Worm (Caenorhabditis elegans) whole organism, early embryonic: ENCODE data around the gene rml-1.

Source experiments
- B0310.2 ChIP-seq: sonication (generic microtip); optimal IDR thresholded peaks from 2 replicates; lab custom pipeline; 2016; ENCODE audit warnings: mild to moderate bottlenecking, missing genetic modification characterization, missing compliant biosample characterization
- F13C5.2 ChIP-seq: sonication (generic microtip); optimal IDR thresholded peaks from 2 replicates; lab custom pipeline; 2017; ENCODE audit warnings: mild to moderate bottlenecking, missing genetic modification characterization, inconsistent platforms, missing compliant biosample characterization
- aly-1 ChIP-seq: sonication (generic microtip); optimal IDR thresholded peaks from 2 replicates; lab custom pipeline; 2016; ENCODE audit warnings: missing genetic modification characterization, missing compliant biosample characterization
- ama-1 ChIP-seq: fragments of 150-350 bp; optimal IDR thresholded peaks from 2 replicates; lab custom pipeline; 2014
- ceh-13 ChIP-seq: fragments of 200-800 bp; sonication (Bioruptor generic); optimal IDR thresholded peaks from 2 replicates; lab custom pipeline; 2018; ENCODE audit warnings: mild to moderate bottlenecking, missing genetic modification characterization, missing compliant biosample characterization
- ceh-36 ChIP-seq: sonication (generic microtip); optimal IDR thresholded peaks from 2 replicates; lab custom pipeline; 2016; ENCODE audit warnings: missing genetic modification characterization, inconsistent platforms, missing compliant biosample characterization
- ets-7 ChIP-seq: sonication (generic microtip); optimal IDR thresholded peaks from 2 replicates; lab custom pipeline; 2016; ENCODE audit warnings: missing genotype, missing genetic modification characterization, missing compliant biosample characterization
- flt-1 ChIP-seq: fragments of 200-800 bp; sonication (Bioruptor generic); IDR thresholded peaks from 2 replicates; pipeline ENCODE4 v1.3.6; 2022; ENCODE audit warnings: missing genetic modification characterization, missing compliant biosample characterization
- hmbx-1 ChIP-seq: sonication (generic microtip); optimal IDR thresholded peaks from 2 replicates; lab custom pipeline; 2016; ENCODE audit warnings: mild to moderate bottlenecking, missing genetic modification characterization, missing compliant biosample characterization
- hmg-4 ChIP-seq: fragments of 200-800 bp; sonication (Bioruptor generic); optimal IDR thresholded peaks from 2 replicates; lab custom pipeline; 2018; ENCODE audit warnings: mild to moderate bottlenecking, missing genetic modification characterization, missing compliant biosample characterization
- hnd-1 ChIP-seq: sonication (generic microtip); optimal IDR thresholded peaks from 2 replicates; lab custom pipeline; 2016; ENCODE audit warnings: missing genetic modification characterization, missing compliant biosample characterization
- pes-1 ChIP-seq: fragments of 200-800 bp; sonication (Bioruptor generic); IDR thresholded peaks from 2 replicates; pipeline ENCODE4 v1.3.6; 2022; ENCODE audit warnings: missing genetic modification reagents, missing genetic modification characterization, missing compliant biosample characterization
- scrt-1 ChIP-seq: fragments of 200-800 bp; sonication (Bioruptor generic); IDR thresholded peaks from 2 replicates; pipeline ENCODE4 v1.3.6; 2022; ENCODE audit warnings: missing genetic modification characterization, missing compliant biosample characterization
- sea-1 ChIP-seq: fragments of 200-800 bp; sonication (Bioruptor generic); conservative IDR thresholded peaks from 2 replicates; pipeline ENCODE4 v1.3.6; 2022; ENCODE audit warnings: missing genetic modification characterization, missing compliant biosample characterization
- tbx-11 ChIP-seq: fragments of 200-800 bp; sonication (Bioruptor generic); IDR thresholded peaks from 2 replicates; pipeline ENCODE4 v1.3.6; 2022; ENCODE audit warnings: missing genetic modification characterization, missing compliant biosample characterization
- tbx-37 ChIP-seq: fragments of 200-800 bp; sonication (Bioruptor generic); conservative IDR thresholded peaks from 2 replicates; pipeline ENCODE4 v1.3.6; 2022; ENCODE audit warnings: missing genetic modification reagents, missing genetic modification characterization, missing compliant biosample characterization
- tra-4 ChIP-seq: sonication (generic microtip); optimal IDR thresholded peaks from 2 replicates; lab custom pipeline; 2017; ENCODE audit warnings: missing genetic modification characterization, missing compliant biosample characterization

Gene rml-1

ce11 chrIII:13718403-13718969, 49.4 kb downstream of the rml-1 start:
- TF ChIP-seq tbx-37 (GFP tag; lab: Robert Waterston, UW) (no peak), tra-4 (no peak), B0310.2 (tag; lab: Kevin White, UChicago) (no peak), aly-1 (tag; lab: Kevin White, UChicago) (no peak), scrt-1 (GFP tag; lab: Robert Waterston, UW) (no peak), flt-1 (GFP tag; lab: Robert Waterston, UW) (no peak), hmbx-1 (tag; lab: Kevin White, UChicago) (no peak), hmg-4 (GFP tag; lab: Kevin White, UChicago) (no peak), sea-1 (GFP tag; lab: Robert Waterston, UW) (no peak), ceh-13 (no peak), hnd-1 (tag; lab: Kevin White, UChicago) (no peak), ama-1 (lab: Kevin White, UChicago) (no peak), ets-7 (tag; lab: Kevin White, UChicago) (no peak), F13C5.2 (no peak), tbx-11 (GFP tag; lab: Robert Waterston, UW) (no peak), ceh-36 (tag; lab: Kevin White, UChicago) (no peak)

- TF ChIP-seq hmg-4 (GFP tag; lab: Kevin White, UChicago) = peak; percentile 92
- TF ChIP-seq tra-4 = no peak
- no peak for TF ChIP-seq tbx-37 (GFP tag; lab: Robert Waterston, UW)
- TF ChIP-seq hnd-1 (tag; lab: Kevin White, UChicago) = no peak
- TF ChIP-seq sea-1 (GFP tag; lab: Robert Waterston, UW) = no peak
- TF ChIP-seq ceh-13 = no peak
- no peak for TF ChIP-seq pes-1 (GFP tag; lab: Robert Waterston, UW)
- TF ChIP-seq aly-1 (tag; lab: Kevin White, UChicago) = no peak
- TF ChIP-seq tbx-11 (GFP tag; lab: Robert Waterston, UW) = 0 out of 2 replicates have a peak, but pooled peaks have one; percentile 36
- TF ChIP-seq ceh-36 (tag; lab: Kevin White, UChicago) = no peak
Measured at ce11 chrIII:13717505-13717904, 50.4 kb downstream of the rml-1 start.

ce11 chrIII:13716831-13717230, 51.1 kb downstream of the rml-1 start:
- no peak for TF ChIP-seq flt-1 (GFP tag; lab: Robert Waterston, UW)
- TF ChIP-seq hmg-4 (GFP tag; lab: Kevin White, UChicago) = no peak
- no peak for TF ChIP-seq tra-4
- no peak for TF ChIP-seq sea-1 (GFP tag; lab: Robert Waterston, UW)
- TF ChIP-seq ceh-36 (tag; lab: Kevin White, UChicago) = no peak
- no peak for TF ChIP-seq pes-1 (GFP tag; lab: Robert Waterston, UW)
- no peak for TF ChIP-seq aly-1 (tag; lab: Kevin White, UChicago)

- no peak for TF ChIP-seq pes-1 (GFP tag; lab: Robert Waterston, UW)
- no peak for TF ChIP-seq ama-1 (lab: Kevin White, UChicago)
- TF ChIP-seq ets-7 (tag; lab: Kevin White, UChicago) = no peak
- TF ChIP-seq tbx-11 (GFP tag; lab: Robert Waterston, UW) = no peak
Measured at ce11 chrIII:13716266-13716665, 51.6 kb downstream of the rml-1 start.

- no peak for TF ChIP-seq F13C5.2
Measured at ce11 chrIII:13714950-13715349, 52.9 kb downstream of the rml-1 start.
